Fruit fly (Drosophila melanogaster) S2 (cell line): ENCODE results near the gene ome.

ENCODE experiments used
- CG8478 ChIP-seq: fragments of >200 bp; optimal IDR thresholded peaks from 2 replicates; lab custom pipeline; 2018
- CTCF ChIP-seq, 2 experiments: fragments of >200 bp; optimal IDR thresholded peaks; 2 replicates each; lab custom pipeline; 2018

The ome gene

DNA sequence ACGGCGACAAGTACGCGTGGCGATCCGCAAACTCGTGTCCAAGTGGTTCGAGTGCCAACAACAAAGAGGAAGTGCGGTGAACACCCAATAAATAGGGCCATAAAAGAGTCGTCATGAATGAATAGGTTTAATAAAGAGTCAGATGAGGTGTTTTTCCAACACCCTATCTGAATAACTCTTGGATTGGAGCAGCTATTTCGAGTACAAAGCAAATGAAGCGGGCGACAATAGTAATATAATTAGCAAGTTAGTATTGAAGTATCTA is 110.7 kb downstream of the ome start:
- TF ChIP-seq CG8478 (no peak), CTCF (optimal IDR thresholded peaks at IDR 0.05; lab: Kevin White, UChicago) (no peak)

DNA sequence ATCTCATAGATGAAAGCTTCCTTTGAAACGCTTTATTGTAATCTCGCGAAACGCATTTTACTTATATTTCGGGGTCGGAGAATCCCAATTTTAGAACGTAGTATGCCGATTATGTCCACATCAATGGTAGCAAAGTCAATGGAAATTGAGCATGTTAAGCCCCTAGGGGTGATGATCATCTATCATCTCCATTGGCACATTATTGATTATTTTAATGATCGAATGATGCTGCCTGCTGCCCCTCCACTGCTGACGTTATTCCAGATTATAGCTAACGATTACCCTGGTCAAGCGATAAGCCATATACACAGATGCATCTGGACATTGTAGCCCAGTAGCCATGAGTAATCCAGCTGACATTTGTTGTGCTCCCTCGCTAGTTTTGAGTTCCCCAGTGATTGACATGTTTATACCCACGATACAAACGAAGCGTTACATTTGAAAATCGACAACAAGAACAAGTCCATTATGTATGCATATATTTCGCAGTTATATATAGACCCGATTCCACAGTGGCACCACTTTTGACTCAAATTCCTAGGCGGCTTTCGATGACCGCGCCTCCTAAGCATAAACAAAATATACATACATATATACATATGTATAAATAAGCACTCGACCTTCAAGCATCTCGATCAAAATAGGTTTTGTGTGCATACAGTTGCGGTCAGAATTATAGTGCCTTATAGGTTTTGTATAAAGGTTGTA is 111.8 kb downstream of the ome start:
- TF ChIP-seq CTCF (optimal IDR thresholded peaks at IDR 0.05; lab: Kevin White, UChicago) = no peak
- no peak for TF ChIP-seq CG8478

DNA sequence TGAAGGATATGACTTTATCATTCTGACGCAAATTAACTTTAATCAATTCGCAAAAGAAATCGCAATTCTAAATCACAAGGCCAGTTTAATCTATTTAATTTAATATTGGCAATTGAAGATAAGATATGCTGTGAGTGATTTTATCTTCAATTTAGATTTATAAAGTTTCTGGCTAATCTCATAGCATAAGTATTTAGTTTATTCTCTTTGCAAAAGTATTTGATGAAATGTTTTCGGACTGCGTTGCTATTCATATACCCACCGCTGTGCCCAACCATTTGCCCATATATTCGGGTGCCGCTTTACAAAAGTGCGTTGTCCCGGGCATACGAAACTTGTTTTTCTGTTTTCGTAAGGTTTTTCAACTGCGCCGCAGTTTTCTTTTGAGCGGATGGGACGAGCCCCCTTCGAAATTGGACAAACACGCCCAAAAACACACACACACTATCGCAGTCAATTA is 112.3 kb downstream of the ome start:
- TF ChIP-seq CTCF (optimal IDR thresholded peaks at IDR 0.05; lab: Kevin White, UChicago) (no peak), CG8478 (no peak)

DNA sequence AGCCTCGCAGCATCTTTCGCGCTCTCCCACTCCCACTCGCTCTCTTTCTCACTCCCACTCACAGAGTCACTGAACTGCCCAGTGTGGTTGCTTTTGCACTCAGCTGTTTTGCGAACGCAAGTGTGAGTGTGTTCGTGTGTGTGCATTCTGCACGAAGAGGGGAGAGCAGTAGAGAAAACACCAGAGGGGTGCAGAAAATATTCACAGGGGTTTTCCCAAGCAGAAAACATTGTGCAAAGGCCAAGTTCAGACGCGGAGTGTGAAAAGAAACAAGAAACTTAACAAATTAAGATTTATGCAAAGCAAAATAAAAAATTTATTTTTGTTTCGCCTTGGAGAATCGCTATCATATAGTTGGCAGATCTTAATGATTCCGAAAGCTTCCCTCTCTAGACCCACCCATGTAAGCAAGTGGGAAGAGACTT is 112.9 kb downstream of the ome start:
- no peak for TF ChIP-seq CTCF (optimal IDR thresholded peaks at IDR 0.05; lab: Kevin White, UChicago)
- TF ChIP-seq CG8478 = no peak

DNA sequence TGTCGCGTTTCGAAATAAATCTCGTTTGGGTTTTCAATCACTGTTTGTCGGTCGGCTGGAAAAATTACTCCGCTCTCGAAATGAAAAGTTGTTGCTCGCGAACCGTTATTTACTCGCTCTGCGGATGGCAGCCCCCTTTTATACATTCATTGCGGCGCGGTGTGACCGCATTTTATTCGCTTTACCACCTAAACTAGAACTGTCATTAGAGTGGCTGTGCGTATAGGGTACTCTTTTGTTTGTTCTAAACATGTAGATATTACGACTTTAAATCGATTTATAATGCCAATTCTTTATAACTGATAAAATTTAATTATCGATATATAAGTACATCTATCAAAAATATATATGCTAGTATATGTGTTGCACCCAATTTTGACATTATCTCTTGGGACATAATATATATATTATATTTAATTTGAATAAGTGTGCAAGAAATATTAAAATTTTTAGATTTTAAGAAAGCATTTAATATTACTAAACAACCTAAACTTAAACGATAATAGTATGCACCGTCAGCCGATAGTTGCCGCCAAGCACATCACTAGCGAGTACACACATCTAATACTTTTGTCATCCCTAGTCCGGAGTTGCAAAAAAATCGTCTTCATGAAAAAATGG is 113.7 kb downstream of the ome start, which contains the start of the genes bmm and Tdrd3:
bmm (minus strand) TSS at position 183 of the 621 bp plus-strand sequence.
Tdrd3 (plus strand) TSS at position 562 of the 621 bp plus-strand sequence.
- TF ChIP-seq CG8478 = no peak
- TF ChIP-seq CTCF (optimal IDR thresholded peaks at IDR 0.05; lab: Kevin White, UChicago) = no peak

DNA sequence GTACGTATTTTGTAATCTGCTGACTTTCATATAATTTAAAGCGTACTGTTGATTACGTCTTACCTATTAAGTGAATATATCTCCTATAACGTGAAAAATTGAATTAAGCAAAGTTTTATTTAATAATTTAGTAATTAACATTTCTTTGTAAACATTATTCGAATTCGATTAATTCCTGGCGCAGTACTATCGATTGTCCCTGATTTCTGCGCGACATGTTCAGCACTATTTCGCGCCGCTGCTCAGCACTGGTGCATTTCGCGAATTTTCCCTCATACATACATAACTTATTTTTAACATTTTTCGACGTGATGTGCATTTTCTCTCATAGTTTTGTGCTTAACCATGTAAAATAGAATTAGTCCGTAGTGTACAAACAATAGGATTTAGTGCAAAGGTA is 117.0 kb downstream of the ome start, which contains the start of gene Helz:
Helz (plus strand) TSS at position 260 of the 400 bp plus-strand sequence.
- TF ChIP-seq CG8478 (no peak), CTCF (optimal IDR thresholded peaks at IDR 0.05; lab: Kevin White, UChicago) (no peak)

DNA sequence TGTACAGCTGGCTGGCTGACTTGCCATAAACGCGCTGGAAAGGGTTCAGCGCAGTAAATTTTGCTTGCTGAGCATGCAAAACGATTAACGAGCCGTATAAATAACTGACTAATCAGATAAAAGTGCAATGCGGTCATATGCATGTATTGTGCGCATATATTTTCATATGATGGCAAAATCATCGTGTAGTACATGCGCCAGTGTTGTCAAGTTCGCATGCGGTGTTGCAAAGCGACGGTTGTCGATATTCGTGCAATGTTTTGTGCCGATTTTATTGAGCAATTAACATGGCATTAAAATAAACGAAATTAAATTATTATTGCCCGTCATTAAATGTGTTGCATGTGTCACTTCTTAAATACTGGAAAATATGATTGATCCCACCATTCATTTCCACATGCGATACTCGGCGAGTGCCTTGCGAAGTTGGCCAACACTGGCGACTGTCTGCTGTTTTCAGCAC is 117.5 kb downstream of the ome start:
- TF ChIP-seq CTCF (optimal IDR thresholded peaks at IDR 0.05; lab: Kevin White, UChicago) = peak in 1 of 2 experiments; percentile 13
- TF ChIP-seq CG8478 = no peak

DNA sequence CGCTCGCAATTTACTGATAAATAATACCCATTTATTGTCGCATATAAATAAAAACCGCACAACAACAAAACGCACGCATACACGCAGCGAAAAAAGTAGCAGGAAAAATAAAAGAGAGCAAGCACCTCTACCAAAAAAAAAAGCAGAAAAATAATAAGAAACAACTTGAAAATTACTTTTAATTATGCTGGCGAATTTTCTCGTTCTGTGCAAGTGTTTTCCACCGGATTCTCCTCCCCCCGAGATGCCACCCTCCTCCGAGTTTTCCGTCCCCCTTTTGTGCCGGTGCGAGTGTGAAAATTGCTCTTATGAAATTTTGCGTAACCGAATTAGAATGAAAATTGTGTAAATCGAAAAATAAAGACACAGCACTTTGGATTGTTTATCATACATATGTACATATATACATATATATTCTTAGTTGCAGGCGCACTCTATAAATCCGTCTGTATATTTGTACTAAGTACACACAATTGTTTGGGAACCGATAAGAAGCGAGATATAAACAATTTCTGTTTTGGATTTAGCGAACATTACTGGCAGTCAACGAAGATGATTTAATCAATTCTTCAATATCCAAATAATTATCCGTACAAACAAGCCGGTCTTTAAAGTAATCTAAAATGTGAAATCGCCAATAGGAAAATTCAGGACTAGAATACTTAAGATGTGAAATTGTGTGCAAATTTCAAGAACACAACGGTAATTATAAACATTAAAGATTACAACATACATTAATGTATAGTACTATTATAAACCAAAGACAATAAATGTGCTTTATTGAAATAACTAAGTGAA is 118.4 kb downstream of the ome start:
- TF ChIP-seq CG8478 (no peak), CTCF (optimal IDR thresholded peaks at IDR 0.05; lab: Kevin White, UChicago) (no peak)
